Fruit fly (Drosophila melanogaster) whole organism, wandering third instar larva: ENCODE measurements around the gene CG7900.

Experiments
- Abd-B ChIP-seq: fragments of >200 bp; optimal IDR thresholded peaks from 2 replicates; lab custom pipeline; 2017; ENCODE audit warnings: missing biosample characterization, missing genetic modification characterization
- CG32264 ChIP-seq: fragments of 200-800 bp; sonication (Bioruptor generic); optimal IDR thresholded peaks from 2 replicates; lab custom pipeline; 2016; ENCODE audit warnings: missing biosample characterization, missing genetic modification characterization
- CG9705 ChIP-seq: fragments of 200-800 bp; sonication (Bioruptor generic); optimal IDR thresholded peaks from 2 replicates; lab custom pipeline; 2018; ENCODE audit warnings: missing biosample characterization, mild to moderate bottlenecking, missing genetic modification characterization
- CrebA ChIP-seq: fragments of 200-800 bp; sonication (Bioruptor generic); optimal IDR thresholded peaks from 2 replicates; lab custom pipeline; 2016; ENCODE audit warnings: missing biosample characterization, mild to moderate bottlenecking, missing genetic modification characterization, borderline replicate concordance
- Dif ChIP-seq: fragments of 200-275, 200-300 bp; sonication (Bioruptor generic); optimal IDR thresholded peaks from 2 replicates; lab custom pipeline; 2018; ENCODE audit warnings: missing biosample characterization, missing genetic modification characterization; ENCODE audit not compliant: partially characterized antibody
- GATAd ChIP-seq: sonication (Bioruptor generic); optimal IDR thresholded peaks from 2 replicates; lab custom pipeline; 2016; ENCODE audit warnings: missing biosample characterization, missing genetic modification characterization
- HLH106 ChIP-seq: fragments of 200-800 bp; optimal IDR thresholded peaks from 3 replicates; lab custom pipeline; 2019; ENCODE audit warnings: missing biosample characterization, mild to moderate bottlenecking, missing genetic modification characterization, moderate library complexity
- Hnf4 ChIP-seq: fragments of 200-800 bp; sonication (Bioruptor generic); optimal IDR thresholded peaks from 2 replicates; lab custom pipeline; 2016; ENCODE audit warnings: missing biosample characterization, mild to moderate bottlenecking, missing genetic modification characterization
- Hr78 ChIP-seq: fragments of >200 bp; optimal IDR thresholded peaks from 2 replicates; lab custom pipeline; 2017; ENCODE audit warnings: missing biosample characterization, missing genetic modification characterization
- Hr83 ChIP-seq: fragments of 200-300 bp; sonication (Bioruptor generic); optimal IDR thresholded peaks from 2 replicates; lab custom pipeline; 2016; ENCODE audit warnings: missing biosample characterization, mild to moderate bottlenecking, missing genetic modification characterization, moderate library complexity; ENCODE audit not compliant: poor library complexity, severe bottlenecking
- Jra ChIP-seq: sonication (Bioruptor generic); optimal IDR thresholded peaks from 2 replicates; lab custom pipeline; 2016; ENCODE audit warnings: missing biosample characterization, missing genetic modification characterization
- Mio ChIP-seq: sonication (Bioruptor generic); optimal IDR thresholded peaks from 2 replicates; lab custom pipeline; 2016; ENCODE audit warnings: missing biosample characterization, missing genetic modification characterization
- Myc ChIP-seq: fragments of >200 bp; optimal IDR thresholded peaks from 2 replicates; lab custom pipeline; 2017
- N ChIP-seq: fragments of >200 bp; optimal IDR thresholded peaks from 2 replicates; lab custom pipeline; 2018; ENCODE audit warnings: missing biosample characterization, missing external identifiers, missing genetic modification characterization
- OdsH ChIP-seq: fragments of 200-800 bp; sonication (Bioruptor generic); optimal IDR thresholded peaks from 2 replicates; lab custom pipeline; 2016; ENCODE audit warnings: missing biosample characterization, mild to moderate bottlenecking, missing genetic modification characterization
- Rel ChIP-seq, 2 experiments: fragments of 200-800 bp; sonication (Bioruptor generic) in 1 of 2; optimal IDR thresholded peaks; 2 replicates in 1 of 2; 3 replicates in 1 of 2; lab custom pipeline; 2016 to 2019; ENCODE audit warnings: mild to moderate bottlenecking in 2 of 2, missing biosample characterization in 2 of 2, missing genetic modification characterization in 2 of 2, moderate library complexity in 1 of 2
- Sp1 ChIP-seq: fragments of 200-800 bp; sonication (Bioruptor generic); optimal IDR thresholded peaks from 3 replicates; lab custom pipeline; 2019; ENCODE audit warnings: missing biosample characterization, mild to moderate bottlenecking, missing genetic modification characterization, moderate library complexity
- Vsx2 ChIP-seq: fragments of 200-300, 225-300 bp; sonication (Bioruptor generic); optimal IDR thresholded peaks from 2 replicates; lab custom pipeline; 2018; ENCODE audit warnings: missing biosample characterization, missing genetic modification characterization; ENCODE audit not compliant: partially characterized antibody
- br ChIP-seq: fragments of 200-800 bp; sonication (Bioruptor generic); optimal IDR thresholded peaks from 2 replicates; lab custom pipeline; 2016; ENCODE audit warnings: missing biosample characterization, missing genetic modification characterization
- brk ChIP-seq: fragments of 200-800 bp; sonication (Bioruptor generic); optimal IDR thresholded peaks from 2 replicates; lab custom pipeline; 2016; ENCODE audit warnings: missing biosample characterization, mild to moderate bottlenecking, missing genetic modification characterization
- dl ChIP-seq, 2 experiments: fragments of 175-275, 200-275 bp in 1 of 2; fragments of 200-275 bp in 1 of 2; sonication (Bioruptor generic); optimal IDR thresholded peaks; lab custom pipeline; 2018; ENCODE audit warnings: mild to moderate bottlenecking in 2 of 2, missing biosample characterization in 2 of 2, missing genetic modification characterization in 2 of 2, moderate library complexity in 2 of 2; ENCODE audit not compliant: partially characterized antibody in 2 of 2, insufficient read depth in 1 of 2
- dmrt93B ChIP-seq: fragments of 200-800 bp; sonication (Bioruptor generic); optimal IDR thresholded peaks from 2 replicates; lab custom pipeline; 2018; ENCODE audit warnings: missing biosample characterization, mild to moderate bottlenecking, missing genetic modification characterization
- dsf ChIP-seq: sonication (Bioruptor generic); optimal IDR thresholded peaks from 2 replicates; lab custom pipeline; 2016; ENCODE audit warnings: missing biosample characterization, missing genetic modification characterization, borderline replicate concordance
- ey ChIP-seq: fragments of 200-800 bp; sonication (Bioruptor generic); optimal IDR thresholded peaks from 2 replicates; lab custom pipeline; 2016; ENCODE audit warnings: missing biosample characterization, missing genetic modification characterization
- foxo ChIP-seq, 2 experiments: fragments of 200-800 bp; sonication (Bioruptor generic); optimal IDR thresholded peaks; 2 replicates in 1 of 2; 3 replicates in 1 of 2; lab custom pipeline; 2016 to 2017; ENCODE audit warnings: missing biosample characterization in 2 of 2, missing genetic modification characterization in 2 of 2
- fru ChIP-seq: fragments of 200-800 bp; sonication (Bioruptor generic); optimal IDR thresholded peaks from 3 replicates; lab custom pipeline; 2016; ENCODE audit warnings: missing biosample characterization, mild to moderate bottlenecking, missing genetic modification characterization
- h ChIP-seq: fragments of 200-800 bp; sonication (Bioruptor generic); optimal IDR thresholded peaks from 3 replicates; lab custom pipeline; 2016; ENCODE audit warnings: missing biosample characterization, mild to moderate bottlenecking, missing genetic modification characterization
- jim ChIP-seq: fragments of 175-275, 200-325 bp; sonication (Bioruptor generic); optimal IDR thresholded peaks from 2 replicates; lab custom pipeline; 2016; ENCODE audit warnings: missing biosample characterization, mild to moderate bottlenecking, missing genetic modification characterization
- lola ChIP-seq: fragments of >200 bp; optimal IDR thresholded peaks from 2 replicates; lab custom pipeline; 2017; ENCODE audit warnings: missing biosample characterization, missing genetic modification characterization
- pan ChIP-seq: fragments of >200 bp; optimal IDR thresholded peaks from 2 replicates; lab custom pipeline; 2017
- psq ChIP-seq: fragments of 200-800 bp; sonication (Bioruptor generic); optimal IDR thresholded peaks from 3 replicates; lab custom pipeline; 2017; ENCODE audit warnings: missing biosample characterization, mild to moderate bottlenecking, missing genetic modification characterization, moderate library complexity
- rgr ChIP-seq: fragments of 200-800 bp; sonication (Bioruptor generic); optimal IDR thresholded peaks from 3 replicates; lab custom pipeline; 2016; ENCODE audit warnings: missing biosample characterization, mild to moderate bottlenecking, missing genetic modification characterization
- sage ChIP-seq: fragments of 200-800 bp; sonication (Bioruptor generic); optimal IDR thresholded peaks from 2 replicates; lab custom pipeline; 2016; ENCODE audit warnings: missing biosample characterization, mild to moderate bottlenecking, missing genetic modification characterization
- sv ChIP-seq: fragments of 200-800 bp; sonication (Bioruptor generic); optimal IDR thresholded peaks from 3 replicates; lab custom pipeline; 2016; ENCODE audit warnings: missing biosample characterization, missing genetic modification characterization
- tai ChIP-seq: sonication (Bioruptor generic); optimal IDR thresholded peaks from 2 replicates; lab custom pipeline; 2016; ENCODE audit warnings: missing biosample characterization, missing genetic modification characterization
- usp ChIP-seq: fragments of >200 bp; optimal IDR thresholded peaks from 2 replicates; lab custom pipeline; 2017; ENCODE audit warnings: missing biosample characterization, missing genetic modification characterization
- woc ChIP-seq: sonication (Bioruptor generic); optimal IDR thresholded peaks from 2 replicates; lab custom pipeline; 2016; ENCODE audit warnings: missing biosample characterization, mild to moderate bottlenecking, missing genetic modification characterization

CG7900 gene

DNA sequence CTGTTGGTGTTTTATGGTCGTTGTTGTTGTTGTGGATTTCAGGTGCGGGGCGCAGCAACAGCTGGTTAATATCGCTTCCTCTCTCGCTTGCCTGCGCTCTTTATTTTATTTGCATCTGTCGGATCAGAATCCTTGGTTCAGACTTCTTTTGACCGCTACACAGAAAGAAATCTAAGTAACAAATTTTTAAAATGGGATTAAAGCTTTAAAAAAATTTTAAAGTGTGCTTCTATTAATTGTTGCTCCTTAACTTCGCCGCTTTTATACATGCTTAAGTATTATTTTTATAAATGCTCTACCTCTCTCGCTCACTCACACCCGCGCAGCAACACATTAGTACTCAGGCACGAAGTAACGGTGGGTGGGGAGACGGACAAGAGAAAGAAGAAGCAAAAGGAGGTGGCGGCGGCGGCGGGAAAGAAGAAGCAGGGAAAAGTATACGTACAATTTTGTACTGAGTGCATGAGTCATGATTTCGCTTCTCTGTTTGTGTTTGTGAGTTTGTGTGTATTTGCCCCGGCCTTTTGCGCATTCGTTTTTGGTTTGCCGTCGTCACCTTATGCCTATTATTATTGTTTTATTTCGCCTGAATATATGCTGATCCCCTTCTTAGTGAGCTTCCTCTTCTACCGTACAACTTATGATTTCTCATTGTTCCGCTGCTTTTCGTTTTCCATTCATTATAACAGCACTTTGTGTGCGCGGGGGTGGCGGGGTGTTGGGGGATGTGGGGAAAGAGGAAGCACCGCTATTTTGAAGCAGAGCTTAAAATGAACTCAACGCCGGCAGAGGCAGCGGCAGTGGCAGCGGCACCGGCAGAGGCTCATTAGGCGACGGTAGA lies 20.1 kb downstream of the CG7900 start:
- peak in 1 of 2 experiments; percentile 41 for TF ChIP-seq dl (GFP tag; optimal IDR thresholded peaks at IDR 0.05; lab: Kevin White, UChicago; ENCODE audit: insufficient read depth in 1 of 2, partially characterized antibody in 2 of 2)
- peak; percentile 25 for TF ChIP-seq sv (GFP tag; lab: Kevin White, UChicago)
- TF ChIP-seq tai (GFP tag; lab: Kevin White, UChicago): peak; percentile 82
- no peak for TF ChIP-seq N (GFP tag; lab: Kevin White, UChicago)
- TF ChIP-seq Hr78 (GFP tag; lab: Kevin White, UChicago): no peak
- TF ChIP-seq br: peak; percentile 96
- TF ChIP-seq h (GFP tag; lab: Kevin White, UChicago): peak; percentile 96
- TF ChIP-seq Hnf4 (GFP tag; lab: Kevin White, UChicago): peak; percentile 92
- TF ChIP-seq Hr83 (GFP tag; lab: Kevin White, UChicago): peak; percentile 87
- TF ChIP-seq usp (GFP tag; lab: Kevin White, UChicago): no peak
- no peak for TF ChIP-seq jim
- TF ChIP-seq foxo (GFP tag; optimal IDR thresholded peaks at IDR 0.05; lab: Kevin White, UChicago): peak; percentile 70 to 94
- peak; percentile 3 for TF ChIP-seq Mio (GFP tag; lab: Kevin White, UChicago)
- TF ChIP-seq Dif (GFP tag; lab: Kevin White, UChicago): peak; percentile 55
- peak; percentile 66 for TF ChIP-seq GATAd (GFP tag; lab: Kevin White, UChicago)
- TF ChIP-seq ey (GFP tag; lab: Kevin White, UChicago): peak; percentile 94
- peak; percentile 86 for TF ChIP-seq Sp1 (GFP tag; lab: Kevin White, UChicago)
- TF ChIP-seq Jra (GFP tag; lab: Kevin White, UChicago): peak; percentile 94
- peak; percentile 77 for TF ChIP-seq dmrt93B (GFP tag; lab: Kevin White, UChicago)
- peak; percentile 92 for TF ChIP-seq rgr (GFP tag; lab: Kevin White, UChicago)
- no peak for TF ChIP-seq Myc (lab: Kevin White, UChicago)
- TF ChIP-seq brk (GFP tag; lab: Kevin White, UChicago): peak; percentile 92
- peak; percentile 94 for TF ChIP-seq OdsH (GFP tag; lab: Kevin White, UChicago)
- peak; percentile 84 for TF ChIP-seq HLH106 (tag; lab: Kevin White, UChicago)
- TF ChIP-seq fru (GFP tag; lab: Kevin White, UChicago): peak; percentile 96
- TF ChIP-seq psq (GFP tag; lab: Kevin White, UChicago): peak; percentile 92
- no peak for TF ChIP-seq pan (lab: Kevin White, UChicago)
- TF ChIP-seq Rel (GFP tag; optimal IDR thresholded peaks at IDR 0.05; lab: Kevin White, UChicago): peak; percentile 81
- peak; percentile 80 for TF ChIP-seq Rel (tag; optimal IDR thresholded peaks at IDR 0.05; lab: Kevin White, UChicago)
- no peak for TF ChIP-seq Abd-B (GFP tag; lab: Kevin White, UChicago)
- peak; percentile 36 for TF ChIP-seq dsf (GFP tag; lab: Kevin White, UChicago)
- no peak for TF ChIP-seq Vsx2 (GFP tag; lab: Kevin White, UChicago)
- TF ChIP-seq lola (GFP tag; lab: Kevin White, UChicago): no peak
- TF ChIP-seq woc (GFP tag; lab: Kevin White, UChicago): peak; percentile 86
- TF ChIP-seq CG32264 (GFP tag; lab: Kevin White, UChicago): peak; percentile 82
- peak; percentile 47 for TF ChIP-seq CG9705
- peak; percentile 92 for TF ChIP-seq sage (GFP tag; lab: Kevin White, UChicago)

DNA sequence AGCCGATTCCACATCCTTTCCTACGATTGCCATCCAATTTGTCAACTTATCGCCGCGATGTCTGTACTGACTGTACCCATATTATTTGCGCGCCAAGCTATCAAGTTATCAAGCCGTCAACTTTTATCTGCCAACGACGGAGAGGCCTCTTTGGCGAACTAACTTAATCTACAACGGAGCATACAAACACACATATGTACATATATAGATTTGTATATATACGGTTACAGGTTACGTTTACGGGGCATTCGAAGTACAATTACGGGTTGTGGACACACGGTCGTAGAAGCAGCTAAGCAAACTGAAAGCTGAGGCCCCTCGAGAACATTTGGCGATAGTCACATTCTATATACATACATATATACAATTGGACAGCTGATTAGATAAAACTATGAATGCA lies 21.3 kb downstream of the CG7900 start:
- no peak for TF ChIP-seq lola (GFP tag; lab: Kevin White, UChicago)
- no peak for TF ChIP-seq pan (lab: Kevin White, UChicago)
- TF ChIP-seq br: peak; percentile 18
- peak; percentile 16 for TF ChIP-seq OdsH (GFP tag; lab: Kevin White, UChicago)
- TF ChIP-seq woc (GFP tag; lab: Kevin White, UChicago): no peak
- TF ChIP-seq dl (GFP tag; optimal IDR thresholded peaks at IDR 0.05; lab: Kevin White, UChicago; ENCODE audit: insufficient read depth in 1 of 2, partially characterized antibody in 2 of 2): no peak
- no peak for TF ChIP-seq CrebA
- TF ChIP-seq ey (GFP tag; lab: Kevin White, UChicago): no peak
- no peak for TF ChIP-seq jim
- no peak for TF ChIP-seq Hr83 (GFP tag; lab: Kevin White, UChicago)
- no peak for TF ChIP-seq h (GFP tag; lab: Kevin White, UChicago)
- TF ChIP-seq, all 38 proteins: peak for 2
